Fruit fly (Drosophila melanogaster): Measurements from ENCODE around the gene CG13895.

The CG13895 gene

dm6 chr3L:725527-726191 is 17.7 kb upstream of the CG13895 start (continued):
- TF ChIP-seq CG4820 (GFP tag; optimal IDR thresholded peaks at IDR 0.05) = peak; percentile 87
- TF ChIP-seq Abd-B (GFP tag; optimal IDR thresholded peaks at IDR 0.05) = peak; percentile 66
- TF ChIP-seq CG4328 (GFP tag; optimal IDR thresholded peaks at IDR 0.05) = no peak
- TF ChIP-seq CG12236 (GFP tag; optimal IDR thresholded peaks at IDR 0.05) = peak; percentile 77
- TF ChIP-seq Camta (GFP tag; optimal IDR thresholded peaks at IDR 0.05) = peak; percentile 78
- TF ChIP-seq bcd (GFP tag; optimal IDR thresholded peaks at IDR 0.05) = peak; percentile 44
- no peak for TF ChIP-seq nau (GFP tag; optimal IDR thresholded peaks at IDR 0.05)
- TF ChIP-seq CG3065 (GFP tag; optimal IDR thresholded peaks at IDR 0.05) = peak; percentile 96
- no peak for TF ChIP-seq klu (GFP tag; IDR thresholded peaks at IDR 0.05)
- no peak for TF ChIP-seq luna (GFP tag; optimal IDR thresholded peaks at IDR 0.05)
- no peak for TF ChIP-seq CG6765 (GFP tag; optimal IDR thresholded peaks at IDR 0.05)
- TF ChIP-seq seq (GFP tag; IDR thresholded peaks at IDR 0.05) = no peak
- TF ChIP-seq Awh (GFP tag; IDR thresholded peaks at IDR 0.05) = peak; percentile 54
- TF ChIP-seq CG11093 (GFP tag; IDR thresholded peaks at IDR 0.05) = peak; percentile 66; the same call in 2 of the 3 replicates
- TF ChIP-seq gsb (GFP tag; IDR thresholded peaks at IDR 0.05) = no peak
- TF ChIP-seq tll (GFP tag; optimal IDR thresholded peaks at IDR 0.05) = no peak
- no peak for TF ChIP-seq amos (GFP tag; IDR thresholded peaks at IDR 0.05; ENCODE audit: partially characterized antibody)
- TF ChIP-seq CG15601 (tag; optimal IDR thresholded peaks at IDR 0.05) = peak; percentile 69
- TF ChIP-seq HLH54F (GFP tag; optimal IDR thresholded peaks at IDR 0.05) = peak; percentile 45
- TF ChIP-seq CG12104 (GFP tag; optimal IDR thresholded peaks at IDR 0.05) = no peak
- no peak for TF ChIP-seq Bgb (GFP tag; IDR thresholded peaks at IDR 0.05; ENCODE audit: partially characterized antibody)
- no peak for TF ChIP-seq lab (GFP tag; optimal IDR thresholded peaks at IDR 0.05)
- TF ChIP-seq sens (GFP tag) = peak; percentile 99
- TF ChIP-seq CG13123 (GFP tag; optimal IDR thresholded peaks at IDR 0.05) = peak; percentile 73
- no peak for TF ChIP-seq CG13296 (GFP tag; optimal IDR thresholded peaks at IDR 0.05)
- TF ChIP-seq CG12942 (GFP tag; optimal IDR thresholded peaks at IDR 0.05) = peak; percentile 67
- TF ChIP-seq eyg (GFP tag; optimal IDR thresholded peaks at IDR 0.05) = peak; percentile 26
- no peak for TF ChIP-seq CkIIα-i1 (GFP tag; IDR thresholded peaks at IDR 0.05)
- TF ChIP-seq schlank (tag; optimal IDR thresholded peaks at IDR 0.05) = no peak
- peak; percentile 78 for TF ChIP-seq CG10209 (GFP tag; optimal IDR thresholded peaks at IDR 0.05)
- TF ChIP-seq gsb-n (tag; optimal IDR thresholded peaks at IDR 0.05) = peak; percentile 88
- TF ChIP-seq CG13287 (GFP tag; IDR thresholded peaks at IDR 0.05; ENCODE audit: partially characterized antibody) = no peak
- peak; percentile 89 for TF ChIP-seq CG6689 (GFP tag; IDR thresholded peaks at IDR 0.05)
- no peak for TF ChIP-seq pzg (GFP tag; optimal IDR thresholded peaks at IDR 0.05)
- TF ChIP-seq CG17802 (tag; optimal IDR thresholded peaks at IDR 0.05) = peak; percentile 68
- peak; percentile 97 for TF ChIP-seq zf30C (GFP tag; optimal IDR thresholded peaks at IDR 0.05)
- peak; percentile 87 for TF ChIP-seq CG8388 (GFP tag; optimal IDR thresholded peaks at IDR 0.05)
- no peak for TF ChIP-seq caup (GFP tag; optimal IDR thresholded peaks at IDR 0.05; ENCODE audit: severe bottlenecking)
- peak; percentile 91 for TF ChIP-seq gem (tag; optimal IDR thresholded peaks at IDR 0.05)
- TF ChIP-seq HmgZ (tag; optimal IDR thresholded peaks at IDR 0.05) = no peak
- peak; percentile 32 for TF ChIP-seq tap (tag; optimal IDR thresholded peaks at IDR 0.05)
- TF ChIP-seq Hand (GFP tag; optimal IDR thresholded peaks at IDR 0.05) = no peak
- TF ChIP-seq sug (tag; optimal IDR thresholded peaks at IDR 0.05) = no peak
- peak; percentile 50 for TF ChIP-seq CG4617 (GFP tag; optimal IDR thresholded peaks at IDR 0.05; ENCODE audit: borderline replicate concordance)
- TF ChIP-seq CG31224 (GFP tag; IDR thresholded peaks at IDR 0.05) = no peak
- TF ChIP-seq mam (GFP tag; optimal IDR thresholded peaks at IDR 0.05) = peak; percentile 48
- TF ChIP-seq Mrtf (GFP tag; IDR thresholded peaks at IDR 0.05) = peak; percentile 51; the same call in 1 of the 3 replicates
- peak; percentile 21; the same call in 1 of the 3 replicates for TF ChIP-seq ase (GFP tag; IDR thresholded peaks at IDR 0.05)
- peak; percentile 65; the same call in 1 of the 2 replicates for TF ChIP-seq gt (GFP tag; IDR thresholded peaks at IDR 0.05)

All from whole organism, embryonic.